Fruit fly (Drosophila melanogaster) Kc167 (cell line): ENCODE measurements around the gene CG5024.

Experiments
- Myc ChIP-seq: fragments of >200 bp; optimal IDR thresholded peaks from 2 replicates; lab custom pipeline; 2017; ENCODE audit warnings: missing external identifiers
- Sin3A ChIP-seq: fragments of >200 bp; optimal IDR thresholded peaks from 2 replicates; lab custom pipeline; 2018; ENCODE audit warnings: missing external identifiers
- h ChIP-seq: fragments of >200 bp; optimal IDR thresholded peaks from 3 replicates; lab custom pipeline; 2018; ENCODE audit warnings: missing external identifiers
- insv ChIP-seq: fragments of >200 bp; optimal IDR thresholded peaks from 3 replicates; lab custom pipeline; 2018; ENCODE audit warnings: missing external identifiers
- psq ChIP-seq: fragments of >200 bp; optimal IDR thresholded peaks from 2 replicates; lab custom pipeline; 2017; ENCODE audit warnings: missing external identifiers
- ttk ChIP-seq: sonication (Bioruptor generic); optimal IDR thresholded peaks from 2 replicates; lab custom pipeline; 2017; ENCODE audit warnings: missing external identifiers

DNA sequence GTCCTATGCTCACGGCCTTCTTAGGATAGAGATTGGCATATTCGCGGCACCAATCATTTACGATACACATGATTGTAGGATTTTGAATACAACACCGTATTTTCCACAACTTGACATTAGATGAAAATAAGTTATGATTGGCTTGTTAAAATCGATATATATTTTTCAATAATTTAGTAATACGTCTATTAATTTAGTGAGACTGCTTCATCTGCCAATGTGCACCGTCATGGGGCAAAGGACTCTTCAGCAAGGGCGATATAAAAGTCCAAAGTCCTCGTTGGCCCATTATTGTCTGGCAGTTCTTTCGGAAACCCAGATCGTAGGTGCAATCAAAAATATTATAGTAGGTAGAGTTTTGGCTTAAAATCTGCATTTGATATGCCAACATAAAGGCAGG lies 34.8 kb upstream of the CG5024 start, which contains the start of gene CG17196:
- TF ChIP-seq Sin3A (lab: Kevin White, UChicago): no peak
- TF ChIP-seq psq (lab: Kevin White, UChicago): no peak
- TF ChIP-seq insv (lab: Kevin White, UChicago): no peak
- no peak for TF ChIP-seq h (lab: Kevin White, UChicago)
- no peak for TF ChIP-seq ttk (lab: Kevin White, UChicago)
- TF ChIP-seq Myc (lab: Kevin White, UChicago): no peak
